Fruit fly (Drosophila melanogaster) whole organism, wandering third instar larva: ENCODE results near the gene CG15544.

Experiments
- HLH106 ChIP-seq: fragments of 200-800 bp; optimal IDR thresholded peaks from 3 replicates; lab custom pipeline; 2019; ENCODE audit warnings: missing biosample characterization, mild to moderate bottlenecking, missing genetic modification characterization, moderate library complexity
- Hnf4 ChIP-seq: fragments of 200-800 bp; sonication (Bioruptor generic); optimal IDR thresholded peaks from 2 replicates; lab custom pipeline; 2016; ENCODE audit warnings: missing biosample characterization, mild to moderate bottlenecking, missing genetic modification characterization
- Hr78 ChIP-seq: fragments of >200 bp; optimal IDR thresholded peaks from 2 replicates; lab custom pipeline; 2017; ENCODE audit warnings: missing biosample characterization, missing genetic modification characterization
- Vsx2 ChIP-seq: fragments of 200-300, 225-300 bp; sonication (Bioruptor generic); optimal IDR thresholded peaks from 2 replicates; lab custom pipeline; 2018; ENCODE audit warnings: missing biosample characterization, missing genetic modification characterization; ENCODE audit not compliant: partially characterized antibody
- dsf ChIP-seq: sonication (Bioruptor generic); optimal IDR thresholded peaks from 2 replicates; lab custom pipeline; 2016; ENCODE audit warnings: missing biosample characterization, missing genetic modification characterization, borderline replicate concordance
- usp ChIP-seq: fragments of >200 bp; optimal IDR thresholded peaks from 2 replicates; lab custom pipeline; 2017; ENCODE audit warnings: missing biosample characterization, missing genetic modification characterization

DNA sequence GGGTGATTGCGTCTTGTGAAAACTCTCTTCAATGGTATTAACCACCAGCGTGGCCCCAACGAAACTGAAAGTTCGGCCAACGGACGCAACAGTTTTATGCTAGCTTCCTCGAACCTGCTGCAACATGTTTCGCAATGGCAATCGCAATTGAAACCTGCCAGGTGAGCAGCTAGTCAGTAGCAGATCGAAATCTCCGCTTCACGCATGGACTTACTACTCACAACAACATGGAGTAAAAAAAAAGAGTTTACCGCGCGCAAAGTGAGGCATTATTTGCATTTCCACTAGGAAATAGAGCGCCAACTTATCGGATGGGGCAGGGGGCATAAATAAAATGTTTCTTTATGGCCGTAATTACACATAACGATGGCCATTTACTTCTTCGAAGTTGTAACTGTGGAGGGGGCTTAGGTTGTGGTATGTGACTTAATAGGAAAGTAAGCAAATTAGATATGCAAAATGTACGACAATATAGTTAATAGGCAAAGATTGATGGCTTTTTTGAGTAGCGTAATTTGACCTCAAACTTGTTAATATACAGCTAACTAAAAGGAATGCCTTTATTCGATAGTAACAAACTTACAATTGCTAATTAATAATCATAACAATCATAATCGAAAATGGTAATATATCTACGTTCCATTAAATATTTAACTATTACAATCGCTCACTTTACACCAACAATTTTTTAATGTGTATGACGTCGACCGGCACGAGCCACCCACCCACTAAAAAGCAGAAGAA is 44.9 kb downstream of the CG15544 start, which contains the start of gene CG15545:
- TF ChIP-seq Hr78 (GFP tag; lab: Kevin White, UChicago) (no peak), Vsx2 (GFP tag; lab: Kevin White, UChicago) (no peak), dsf (no peak), usp (no peak), HLH106 (tag; lab: Kevin White, UChicago) (no peak), Hnf4 (GFP tag; lab: Kevin White, UChicago) (no peak)
